Fruit fly (Drosophila melanogaster): ENCODE data around the gene PIG-H.

DNA sequence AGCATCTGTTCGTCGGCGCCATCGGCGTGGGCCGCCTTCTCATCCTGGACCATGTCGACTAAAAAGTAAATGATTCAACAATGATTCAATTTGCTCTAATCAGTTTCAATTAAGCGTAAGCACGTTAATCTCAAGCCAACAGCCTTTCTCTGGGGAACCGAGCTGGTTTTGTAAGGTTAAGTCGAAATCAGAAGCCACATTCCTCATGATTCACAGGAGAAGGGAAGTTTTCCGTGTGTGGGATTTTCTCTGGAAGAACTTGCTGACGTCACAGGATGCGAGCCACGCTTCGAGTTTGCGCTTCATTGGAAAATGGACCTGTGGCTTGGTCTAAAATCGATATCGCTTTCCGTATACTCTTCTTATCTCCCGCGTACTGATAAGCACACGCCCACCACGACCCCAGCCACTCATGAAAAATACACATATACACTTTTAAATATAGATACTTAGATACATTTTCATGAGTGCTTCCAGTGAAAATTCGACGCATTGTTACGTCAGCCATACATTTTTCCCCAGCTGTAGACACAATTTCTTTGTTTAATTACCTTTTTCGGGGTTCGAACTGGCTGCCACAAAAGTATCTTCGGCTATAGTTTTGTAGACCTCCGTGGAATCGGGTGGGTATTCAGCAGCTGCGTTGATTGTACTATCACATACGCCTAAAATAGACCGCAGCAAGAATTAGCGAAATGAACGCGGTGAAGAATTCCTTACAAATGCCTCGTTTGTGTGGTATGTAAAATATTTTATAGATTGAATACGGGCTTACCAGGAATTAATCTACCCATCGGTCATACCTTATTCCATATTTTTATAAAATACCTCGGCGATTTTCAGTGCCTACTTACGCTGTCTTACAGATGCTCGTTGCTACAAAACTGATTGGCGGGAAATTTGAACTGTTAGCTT, 22.4 kb upstream of the PIG-H start:
- TF ChIP-seq CTCF (optimal IDR thresholded peaks at IDR 0.05) (peak in 1 of 2 experiments; percentile 50), CG8478 (optimal IDR thresholded peaks at IDR 0.05) (no peak)

All from S2 (cell line).